Fruit fly (Drosophila melanogaster) whole organism, wandering third instar larva: ENCODE data around the gene mib1.

ENCODE experiments used
- foxo ChIP-seq, 2 experiments: fragments of 200-800 bp; sonication (Bioruptor generic); optimal IDR thresholded peaks; 2 replicates in 1 of 2; 3 replicates in 1 of 2; lab custom pipeline; 2016 to 2017; ENCODE audit warnings: missing biosample characterization in 2 of 2, missing genetic modification characterization in 2 of 2
- psq ChIP-seq: fragments of 200-800 bp; sonication (Bioruptor generic); optimal IDR thresholded peaks from 3 replicates; lab custom pipeline; 2017; ENCODE audit warnings: missing biosample characterization, mild to moderate bottlenecking, missing genetic modification characterization, moderate library complexity
- sv ChIP-seq: fragments of 200-800 bp; sonication (Bioruptor generic); optimal IDR thresholded peaks from 3 replicates; lab custom pipeline; 2016; ENCODE audit warnings: missing biosample characterization, missing genetic modification characterization

dm6 chr3L:16014515-16014914 is 2.9 kb upstream of the mib1 start:
- TF ChIP-seq sv (GFP tag; lab: Kevin White, UChicago) = no peak
- no peak for TF ChIP-seq psq (GFP tag; lab: Kevin White, UChicago)
- TF ChIP-seq foxo (GFP tag; optimal IDR thresholded peaks at IDR 0.05; lab: Kevin White, UChicago) = no peak
